Fruit fly (Drosophila melanogaster): Measurements from ENCODE around the gene Kah.

dm6 chr3L:629353-629915 is 40.4 kb upstream of the Kah start:
- TF ChIP-seq psq (GFP tag; optimal IDR thresholded peaks at IDR 0.05) (no peak), rgr (GFP tag; optimal IDR thresholded peaks at IDR 0.05) (no peak), pan (optimal IDR thresholded peaks at IDR 0.05) (no peak), dsf (GFP tag; optimal IDR thresholded peaks at IDR 0.05; ENCODE audit: borderline replicate concordance) (no peak), Rel (GFP tag; optimal IDR thresholded peaks at IDR 0.05) (no peak), Rel (tag; optimal IDR thresholded peaks at IDR 0.05) (no peak), ey (GFP tag; optimal IDR thresholded peaks at IDR 0.05) (no peak)
